ENCODE assay signal across 1 fruit fly cellular context in the genomic region with DNA sequence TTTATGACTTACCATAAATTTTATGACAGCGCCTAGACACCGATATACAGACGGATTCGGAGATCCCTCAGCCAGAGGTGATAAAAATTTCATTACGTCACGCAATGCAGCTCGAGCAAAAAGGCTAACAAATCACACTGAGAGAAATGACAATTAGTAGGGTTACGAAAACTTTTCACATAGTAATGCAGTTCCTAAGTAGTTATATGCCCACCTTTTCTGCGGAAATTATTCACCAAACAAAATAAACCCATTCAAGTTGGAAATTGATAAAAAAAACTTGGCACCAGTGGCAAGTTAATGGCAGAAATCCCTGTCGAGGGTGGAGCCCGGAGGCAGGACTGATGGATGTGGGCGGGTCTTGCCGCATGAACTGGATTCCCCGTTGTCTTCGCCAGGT.
TF ChIP-seq lines count a peak whose summit lies in the region.

No protein-coding gene starts in this region.

TF ChIP-seq in whole organism, embryonic, 481 proteins besides CTCF, POLR2A, EP300 and RAD21 (continued from another document):
- no peak for TF ChIP-seq CG15011 (GFP tag; optimal IDR thresholded peaks at IDR 0.05; lab: Kevin White, UChicago)
- TF ChIP-seq mld (GFP tag; IDR thresholded peaks at IDR 0.05; lab: Robert Waterston, UW; ENCODE audit: partially characterized antibody), result no peak
- peak; percentile 11 for TF ChIP-seq sqz (GFP tag; optimal IDR thresholded peaks at IDR 0.05; lab: Kevin White, UChicago)
- no peak for TF ChIP-seq HHEX (GFP tag; optimal IDR thresholded peaks at IDR 0.05; lab: Kevin White, UChicago)
- TF ChIP-seq Pdp1 (GFP tag; optimal IDR thresholded peaks at IDR 0.05; lab: Kevin White, UChicago), result peak; percentile 38 to 39
- TF ChIP-seq CG43689 (GFP tag; IDR thresholded peaks at IDR 0.05; lab: Robert Waterston, UW), result no peak
- TF ChIP-seq CG18599 (GFP tag; optimal IDR thresholded peaks at IDR 0.05; lab: Kevin White, UChicago), result peak; percentile 49
- no peak for TF ChIP-seq CG4617 (GFP tag; optimal IDR thresholded peaks at IDR 0.05; lab: Kevin White, UChicago; ENCODE audit: borderline replicate concordance)
- peak; percentile 6 for TF ChIP-seq Chrac-16 (GFP tag; optimal IDR thresholded peaks at IDR 0.05; lab: Kevin White, UChicago)
- TF ChIP-seq Ets65A (GFP tag; lab: Kevin White, UChicago), result peak; percentile 64
- peak; percentile 24; the same call in 1 of the 2 replicates for TF ChIP-seq Ptx1 (GFP tag; IDR thresholded peaks at IDR 0.05; lab: Robert Waterston, UW)
- TF ChIP-seq Hsf (GFP tag; optimal IDR thresholded peaks at IDR 0.05; lab: Kevin White, UChicago), result peak; percentile 8
- TF ChIP-seq jing (GFP tag; optimal IDR thresholded peaks at IDR 0.05; lab: Kevin White, UChicago), result no peak
- no peak for TF ChIP-seq CG30020 (tag; optimal IDR thresholded peaks at IDR 0.05; lab: Kevin White, UChicago)
- TF ChIP-seq TFAM (GFP tag; optimal IDR thresholded peaks at IDR 0.05; lab: Kevin White, UChicago), result no peak
- TF ChIP-seq fd3F (GFP tag; optimal IDR thresholded peaks at IDR 0.05; lab: Kevin White, UChicago), result no peak
- TF ChIP-seq CHES-1-like (GFP tag; optimal IDR thresholded peaks at IDR 0.05; lab: Kevin White, UChicago), result peak; percentile 2
- peak; percentile 17; the same call in 1 of the 2 replicates for TF ChIP-seq slbo (GFP tag; IDR thresholded peaks at IDR 0.05; lab: Robert Waterston, UW)
- no peak for TF ChIP-seq fru (optimal IDR thresholded peaks at IDR 0.05; lab: Kevin White, UChicago)
- TF ChIP-seq D19B (GFP tag; optimal IDR thresholded peaks at IDR 0.05; lab: Kevin White, UChicago), result no peak
- TF ChIP-seq tio (GFP tag; optimal IDR thresholded peaks at IDR 0.05; lab: Kevin White, UChicago), result no peak
- no peak for TF ChIP-seq zf30C (GFP tag; optimal IDR thresholded peaks at IDR 0.05; lab: Kevin White, UChicago)
- TF ChIP-seq ttk (GFP tag; IDR thresholded peaks at IDR 0.05; lab: Robert Waterston, UW), result no peak
- TF ChIP-seq gem (tag; optimal IDR thresholded peaks at IDR 0.05; lab: Kevin White, UChicago), result peak; percentile 42
- peak; percentile 15 for TF ChIP-seq jumu (GFP tag; optimal IDR thresholded peaks at IDR 0.05; lab: Kevin White, UChicago)
- TF ChIP-seq ci (GFP tag; IDR thresholded peaks at IDR 0.05; lab: Robert Waterston, UW), result 0 out of 3 replicates have a peak, but pooled peaks have one; percentile 19
- no peak for TF ChIP-seq knrl (GFP tag; IDR thresholded peaks at IDR 0.05; lab: Robert Waterston, UW; ENCODE audit: partially characterized antibody)
- no peak for TF ChIP-seq CG3163 (GFP tag; optimal IDR thresholded peaks at IDR 0.05; lab: Kevin White, UChicago)
- no peak for TF ChIP-seq salm (tag; optimal IDR thresholded peaks at IDR 0.05; lab: Kevin White, UChicago)
- TF ChIP-seq Fer2 (tag; optimal IDR thresholded peaks at IDR 0.05; lab: Kevin White, UChicago), result no peak
- TF ChIP-seq CG1602 (GFP tag; optimal IDR thresholded peaks at IDR 0.05; lab: Kevin White, UChicago), result no peak
- TF ChIP-seq CG10979 (tag; optimal IDR thresholded peaks at IDR 0.05; lab: Kevin White, UChicago), result peak; percentile 27
- 0 out of 2 replicates have a peak, but pooled peaks have one; percentile 28 for TF ChIP-seq CG1024 (GFP tag; IDR thresholded peaks at IDR 0.05; lab: Robert Waterston, UW)
- TF ChIP-seq Blimp-1 (GFP tag; optimal IDR thresholded peaks at IDR 0.05; lab: Kevin White, UChicago), result peak; percentile 5
- TF ChIP-seq repo (GFP tag; optimal IDR thresholded peaks at IDR 0.05; lab: Kevin White, UChicago), result peak; percentile 11
- TF ChIP-seq stc (GFP tag; IDR thresholded peaks at IDR 0.05; lab: Robert Waterston, UW), result peak; percentile 28; the same call in 1 of the 2 replicates
- TF ChIP-seq tin (GFP tag; optimal IDR thresholded peaks at IDR 0.05; lab: Kevin White, UChicago), result peak; percentile 41
- no peak for TF ChIP-seq CG4707 (GFP tag; optimal IDR thresholded peaks at IDR 0.05; lab: Kevin White, UChicago)
- TF ChIP-seq pnt (GFP tag; optimal IDR thresholded peaks at IDR 0.05; lab: Kevin White, UChicago), result peak; percentile 23
- peak; percentile 41; the same call in 1 of the 2 replicates for TF ChIP-seq vvl (GFP tag; IDR thresholded peaks at IDR 0.05; lab: Robert Waterston, UW)
- TF ChIP-seq ewg (GFP tag; optimal IDR thresholded peaks at IDR 0.05; lab: Kevin White, UChicago), result no peak
- TF ChIP-seq lilli (GFP tag; optimal IDR thresholded peaks at IDR 0.05; lab: Kevin White, UChicago), result peak; percentile 20
- TF ChIP-seq sens (GFP tag; lab: Kevin White, UChicago), result peak; percentile 83
- TF ChIP-seq Sox102F (GFP tag; optimal IDR thresholded peaks at IDR 0.05; lab: Kevin White, UChicago), result peak; percentile 39
